Worm (Caenorhabditis elegans): Measurements from ENCODE around the gene pstk-1.

pstk-1 gene

DNA sequence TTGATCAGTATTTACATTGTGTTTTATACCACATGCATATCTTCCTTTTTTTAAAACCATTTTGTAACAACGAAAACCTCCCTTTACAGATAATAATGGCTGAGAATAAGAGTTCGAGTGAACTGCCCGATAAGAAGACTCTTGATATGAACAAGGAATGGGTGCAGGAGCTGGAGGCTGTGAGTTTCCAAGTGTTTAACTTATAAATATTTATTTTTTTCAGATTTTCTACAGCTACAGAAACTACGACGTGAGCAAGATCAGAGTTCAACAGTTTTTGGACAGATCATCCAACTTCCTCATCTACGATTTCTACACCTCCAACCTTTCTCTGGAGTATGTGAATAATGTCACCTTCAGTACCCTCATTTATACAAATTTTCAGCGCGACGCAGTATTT is 30.0 kb downstream of the pstk-1 start, which contains the start of gene herd-1 (continued):
- TF ChIP-seq unc-62 (GFP tag; optimal IDR thresholded peaks at IDR 0.05) (no peak), snpc-3.4 (tag; optimal IDR thresholded peaks at IDR 0.05) (peak; percentile 44), Y53F4B.3 (GFP tag; IDR thresholded peaks at IDR 0.05) (no peak), aptf-3 (GFP tag; IDR thresholded peaks at IDR 0.05) (0 out of 2 replicates have a peak, but pooled peaks have one; percentile 37), snpc-1.1 (tag; optimal IDR thresholded peaks at IDR 0.05; ENCODE audit: insufficient read depth) (no peak), C06A6.2 (GFP tag; conservative IDR thresholded peaks at IDR 0.05) (no peak), F23B12.7 (tag; optimal IDR thresholded peaks at IDR 0.05; ENCODE audit: insufficient read depth) (no peak), akir-1 (GFP tag; optimal IDR thresholded peaks at IDR 0.05) (no peak), nhr-90 (tag; optimal IDR thresholded peaks at IDR 0.05) (no peak), hmg-20 (GFP tag; IDR thresholded peaks at IDR 0.05) (no peak), attf-6 (GFP tag; IDR thresholded peaks at IDR 0.05) (peak; percentile 69), nfyb-1 (GFP tag; IDR thresholded peaks at IDR 0.05) (0 out of 2 replicates have a peak, but pooled peaks have one; percentile 44), egrh-3 (GFP tag; IDR thresholded peaks at IDR 0.05) (peak; percentile 30; the same call in 1 of the 2 replicates), Y79H2A.3 (GFP tag; conservative IDR thresholded peaks at IDR 0.05) (0 out of 2 replicates have a peak, but pooled peaks have one; percentile 33), hlh-12 (tag; optimal IDR thresholded peaks at IDR 0.05) (no peak), mxl-1 (tag; optimal IDR thresholded peaks at IDR 0.05) (peak; percentile 65), K11D2.4 (GFP tag; IDR thresholded peaks at IDR 0.05) (no peak), B0019.2 (GFP tag; conservative IDR thresholded peaks at IDR 0.05) (no peak), Y53G8AR.9 (GFP tag; conservative IDR thresholded peaks at IDR 0.05) (0 out of 2 replicates have a peak, but pooled peaks have one; percentile 49), ceh-100 (GFP tag; IDR thresholded peaks at IDR 0.05) (0 out of 2 replicates have a peak, but pooled peaks have one; percentile 43), die-1 (tag; optimal IDR thresholded peaks at IDR 0.05) (peak; percentile 41), madf-8 (GFP tag; conservative IDR thresholded peaks at IDR 0.05) (no peak), F57A8.1 (GFP tag; optimal IDR thresholded peaks at IDR 0.05) (no peak), lin-35 (GFP tag; optimal IDR thresholded peaks at IDR 0.05) (no peak), tlf-1 (GFP tag; optimal IDR thresholded peaks at IDR 0.05) (no peak), nfya-1 (tag; optimal IDR thresholded peaks at IDR 0.05; ENCODE audit: borderline replicate concordance, insufficient read depth) (no peak), ztf-18 (tag; optimal IDR thresholded peaks at IDR 0.05) (peak; percentile 20), efl-1 (GFP tag; optimal IDR thresholded peaks at IDR 0.05) (no peak), Y56A3A.18 (GFP tag; IDR thresholded peaks at IDR 0.05) (no peak), rec-8 (tag; optimal IDR thresholded peaks at IDR 0.05) (peak in 1 of 2 experiments; percentile 8), let-607 (tag; optimal IDR thresholded peaks at IDR 0.05) (no peak), T26A5.8 (tag; optimal IDR thresholded peaks at IDR 0.05) (no peak), madf-3 (GFP tag; IDR thresholded peaks at IDR 0.05) (peak; percentile 71; the same call in 1 of the 2 replicates), hmg-1.2 (GFP tag; IDR thresholded peaks at IDR 0.05) (peak; percentile 21; the same call in 1 of the 2 replicates), F55B11.4 (tag; optimal IDR thresholded peaks at IDR 0.05; ENCODE audit: borderline replicate concordance, insufficient read depth) (no peak), lin-26 (GFP tag; IDR thresholded peaks at IDR 0.05) (peak; percentile 50; the same call in 1 of the 2 replicates), ztf-6 (GFP tag; IDR thresholded peaks at IDR 0.05) (no peak), bed-2 (GFP tag; IDR thresholded peaks at IDR 0.05) (no peak), mcd-1 (GFP tag; IDR thresholded peaks at IDR 0.05) (peak; percentile 42; the same call in 1 of the 2 replicates), rpc-1 (optimal IDR thresholded peaks at IDR 0.05) (no peak), rpc-1 (tag; optimal IDR thresholded peaks at IDR 0.05) (no peak), D2030.7 (GFP tag; IDR thresholded peaks at IDR 0.05) (peak; percentile 30; the same call in 1 of the 2 replicates), F39B2.1 (GFP tag; IDR thresholded peaks at IDR 0.05) (no peak), Y95B8A.8 (GFP tag; IDR thresholded peaks at IDR 0.05) (peak; percentile 76; the same call in 1 of the 2 replicates), attf-3 (GFP tag; conservative IDR thresholded peaks at IDR 0.05) (no peak), ama-1 (optimal IDR thresholded peaks at IDR 0.05) (no peak), ama-1 (GFP tag; optimal IDR thresholded peaks at IDR 0.05) (peak; percentile 28 to 45), ceh-58 (GFP tag; IDR thresholded peaks at IDR 0.05) (0 out of 2 replicates have a peak, but pooled peaks have one; percentile 40)
